Fruit fly (Drosophila melanogaster) whole organism, embryonic: ENCODE measurements around the gene Prat2.

ENCODE experiments used
- Abd-B ChIP-seq: fragments of 200-800 bp; sonication (Bioruptor generic); optimal IDR thresholded peaks from 2 replicates; lab custom pipeline; 2018; ENCODE audit warnings: missing biosample characterization, mild to moderate bottlenecking, missing genetic modification characterization, moderate library complexity
- Aef1 ChIP-seq: fragments of 200-800 bp; sonication (Bioruptor generic); IDR thresholded peaks from 3 replicates; pipeline ENCODE4 v1.3.6; 2022; ENCODE audit warnings: missing biosample characterization, missing genetic modification characterization
- Atf6 ChIP-seq: fragments of 200-800 bp; sonication (Bioruptor generic); IDR thresholded peaks from 2 replicates; pipeline ENCODE4 v1.3.6; 2022; ENCODE audit warnings: missing biosample characterization, missing genetic modification characterization
- CG10147 ChIP-seq: fragments of 200-800 bp; sonication (Bioruptor generic); optimal IDR thresholded peaks from 2 replicates; lab custom pipeline; 2019; ENCODE audit warnings: missing biosample characterization, mild to moderate bottlenecking, missing genetic modification characterization, moderate library complexity
- CG10209 ChIP-seq: fragments of 200-800 bp; sonication (Bioruptor generic); optimal IDR thresholded peaks from 3 replicates; lab custom pipeline; 2017; ENCODE audit warnings: missing biosample characterization, mild to moderate bottlenecking, missing genetic modification characterization, missing genetic modification reagents
- CG10543 ChIP-seq: fragments of 200-800 bp; sonication (Bioruptor generic); optimal IDR thresholded peaks from 3 replicates; lab custom pipeline; 2017; ENCODE audit warnings: missing biosample characterization, mild to moderate bottlenecking, missing genetic modification characterization, moderate library complexity
- CG10654 ChIP-seq: fragments of 200-800 bp; sonication (Bioruptor generic); optimal IDR thresholded peaks from 2 replicates; lab custom pipeline; 2016; ENCODE audit warnings: missing biosample characterization, missing genetic modification characterization
- CG11093 ChIP-seq: fragments of 200-800 bp; sonication (Bioruptor generic); IDR thresholded peaks from 3 replicates; pipeline ENCODE4 v1.3.6; 2022; ENCODE audit warnings: missing biosample characterization, missing genetic modification characterization
- CG11723 ChIP-seq: fragments of 200-800 bp; sonication (Bioruptor generic); optimal IDR thresholded peaks from 2 replicates; lab custom pipeline; 2017; ENCODE audit warnings: missing biosample characterization, mild to moderate bottlenecking, missing genetic modification characterization
- CG13624 ChIP-seq: fragments of 200-800 bp; sonication (Bioruptor generic); optimal IDR thresholded peaks from 2 replicates; lab custom pipeline; 2016; ENCODE audit warnings: missing biosample characterization, missing genetic modification characterization
- CG14441 ChIP-seq: fragments of 200-800 bp; sonication (Bioruptor generic); IDR thresholded peaks from 2 replicates; pipeline ENCODE4 v1.3.6; 2022; ENCODE audit warnings: missing biosample characterization, missing genetic modification characterization
- CG14710 ChIP-seq: fragments of 200-800 bp; sonication (Bioruptor generic); optimal IDR thresholded peaks from 3 replicates; lab custom pipeline; 2019; ENCODE audit warnings: missing biosample characterization, mild to moderate bottlenecking, missing genetic modification characterization, moderate library complexity
- CG15479 ChIP-seq: fragments of 200-800 bp; sonication (Bioruptor generic); optimal IDR thresholded peaks from 3 replicates; lab custom pipeline; 2019; ENCODE audit warnings: missing biosample characterization, mild to moderate bottlenecking, missing genetic modification characterization, moderate library complexity
- CG15696 ChIP-seq: fragments of 200-800 bp; sonication (Bioruptor generic); optimal IDR thresholded peaks from 2 replicates; lab custom pipeline; 2019; ENCODE audit warnings: missing biosample characterization, mild to moderate bottlenecking, missing genetic modification characterization, moderate library complexity
- CG1792 ChIP-seq: fragments of 200-800 bp; sonication (Bioruptor generic); optimal IDR thresholded peaks from 2 replicates; lab custom pipeline; 2016; ENCODE audit warnings: missing biosample characterization, missing genetic modification characterization
- CG33213 ChIP-seq: fragments of 200-800 bp; sonication (Bioruptor generic); optimal IDR thresholded peaks from 3 replicates; lab custom pipeline; 2016; ENCODE audit warnings: missing biosample characterization, missing genetic modification characterization
- CG5180 ChIP-seq: fragments of 200-800 bp; sonication (Bioruptor generic); optimal IDR thresholded peaks from 3 replicates; lab custom pipeline; 2017; ENCODE audit warnings: missing biosample characterization, missing genetic modification characterization, mild to moderate bottlenecking, moderate library complexity, missing genetic modification reagents
- CG8281 ChIP-seq: fragments of 200-800 bp; sonication (Bioruptor generic); optimal IDR thresholded peaks from 2 replicates; lab custom pipeline; 2018; ENCODE audit warnings: missing biosample characterization, mild to moderate bottlenecking, missing genetic modification characterization, moderate library complexity
- CkIIα-i1 ChIP-seq: fragments of 200-800 bp; sonication (Bioruptor generic); IDR thresholded peaks from 2 replicates; pipeline ENCODE4 v1.3.6; 2022; ENCODE audit warnings: missing biosample characterization, missing genetic modification characterization
- Deaf1 ChIP-seq: fragments of 200-800 bp; optimal IDR thresholded peaks from 3 replicates; lab custom pipeline; 2019; ENCODE audit warnings: missing biosample characterization, mild to moderate bottlenecking, missing genetic modification characterization, moderate library complexity
- Doc2 ChIP-seq: fragments of 200-800 bp; sonication (Bioruptor generic); IDR thresholded peaks from 2 replicates; pipeline ENCODE4 v1.3.6; 2022; ENCODE audit warnings: missing biosample characterization, missing genetic modification characterization
- Doc3 ChIP-seq: fragments of 200-800 bp; sonication (Bioruptor generic); IDR thresholded peaks from 3 replicates; pipeline ENCODE4 v1.3.6; 2022; ENCODE audit warnings: missing biosample characterization, missing genetic modification characterization; ENCODE audit not compliant: partially characterized antibody
- Eip74EF ChIP-seq, 2 experiments: fragments of 200-800 bp in 1 of 2; fragments of >200 bp in 1 of 2; sonication (Bioruptor generic) in 1 of 2; optimal IDR thresholded peaks; 2 replicates each; lab custom pipeline; 2017 to 2019; ENCODE audit warnings: missing biosample characterization in 2 of 2, missing genetic modification characterization in 2 of 2, mild to moderate bottlenecking in 1 of 2, moderate library complexity in 1 of 2
- Fer3 ChIP-seq: fragments of 200-800 bp; sonication (Bioruptor generic); optimal IDR thresholded peaks from 2 replicates; lab custom pipeline; 2018; ENCODE audit warnings: missing biosample characterization, mild to moderate bottlenecking, missing genetic modification characterization, moderate library complexity
- Gsc ChIP-seq: fragments of 200-800 bp; sonication (Bioruptor generic); IDR thresholded peaks from 2 replicates; pipeline ENCODE4 v1.3.6; 2022; ENCODE audit warnings: missing biosample characterization, missing genetic modification characterization
- HLH4C ChIP-seq: fragments of 200-800 bp; sonication (Bioruptor generic); IDR thresholded peaks from 3 replicates; pipeline ENCODE4 v1.3.6; 2022; ENCODE audit warnings: missing biosample characterization, missing genetic modification characterization; ENCODE audit not compliant: partially characterized antibody
- Hr78 ChIP-seq, 2 experiments: fragments of 200-800 bp in 1 of 2; fragments of >200 bp in 1 of 2; sonication (Bioruptor generic) in 1 of 2; optimal IDR thresholded peaks; 2 replicates each; lab custom pipeline; 2017 to 2019; ENCODE audit warnings: missing biosample characterization in 2 of 2, missing genetic modification characterization in 2 of 2, mild to moderate bottlenecking in 1 of 2, moderate library complexity in 1 of 2
- Jarid2 ChIP-seq: fragments of 200-800 bp; sonication (Bioruptor generic); optimal IDR thresholded peaks from 3 replicates; lab custom pipeline; 2017; ENCODE audit warnings: mild to moderate bottlenecking, missing biosample characterization, missing genetic modification reagents, missing genetic modification characterization
- Mes4 ChIP-seq: fragments of 200-800 bp; sonication (Bioruptor generic); optimal IDR thresholded peaks from 2 replicates; lab custom pipeline; 2016; ENCODE audit warnings: missing biosample characterization, missing genetic modification characterization
- Nf-YA ChIP-seq: fragments of 200-800 bp; sonication (Bioruptor generic); IDR thresholded peaks from 2 replicates; pipeline ENCODE4 v1.3.6; 2022; ENCODE audit warnings: missing biosample characterization, missing genetic modification characterization
- Sox102F ChIP-seq: fragments of 200-800 bp; sonication (Bioruptor generic); optimal IDR thresholded peaks from 2 replicates; lab custom pipeline; 2018; ENCODE audit warnings: missing biosample characterization, mild to moderate bottlenecking, missing genetic modification characterization, moderate library complexity
- Sry-β ChIP-seq: fragments of 200-800 bp; sonication (Bioruptor generic); optimal IDR thresholded peaks from 2 replicates; lab custom pipeline; 2018; ENCODE audit warnings: missing biosample characterization, mild to moderate bottlenecking, missing genetic modification characterization, moderate library complexity
- br ChIP-seq: fragments of >200 bp; optimal IDR thresholded peaks from 2 replicates; lab custom pipeline; 2017
- dimm ChIP-seq: fragments of 200-800 bp; sonication (Bioruptor generic); IDR thresholded peaks from 2 replicates; pipeline ENCODE4 v1.3.6; 2022; ENCODE audit warnings: missing biosample characterization, missing genetic modification characterization
- en ChIP-seq: fragments of 200-800 bp; sonication (Bioruptor generic); optimal IDR thresholded peaks from 2 replicates; lab custom pipeline; 2016; ENCODE audit warnings: missing biosample characterization, missing genetic modification characterization
- fd64A ChIP-seq: fragments of 200-800 bp; sonication (Bioruptor generic); optimal IDR thresholded peaks from 3 replicates; lab custom pipeline; 2018; ENCODE audit warnings: missing biosample characterization, mild to moderate bottlenecking, missing genetic modification characterization
- fd96Cb ChIP-seq: fragments of 200-800 bp; sonication (Bioruptor generic); optimal IDR thresholded peaks from 2 replicates; lab custom pipeline; 2018; ENCODE audit warnings: missing biosample characterization, mild to moderate bottlenecking, missing genetic modification characterization, moderate library complexity
- ftz-f1 ChIP-seq: fragments of 200-800 bp; sonication (Bioruptor generic); optimal IDR thresholded peaks from 2 replicates; lab custom pipeline; 2016; ENCODE audit warnings: missing biosample characterization, missing genetic modification characterization
- gsb-n ChIP-seq: fragments of 200-800 bp; sonication (Bioruptor generic); optimal IDR thresholded peaks from 3 replicates; lab custom pipeline; 2018; ENCODE audit warnings: missing biosample characterization, mild to moderate bottlenecking, missing genetic modification characterization
- gt ChIP-seq: fragments of 200-800 bp; sonication (Bioruptor generic); IDR thresholded peaks from 2 replicates; pipeline ENCODE4 v1.3.6; 2022; ENCODE audit warnings: missing biosample characterization, missing genetic modification characterization
- h ChIP-seq: fragments of >200 bp; optimal IDR thresholded peaks from 2 replicates; lab custom pipeline; 2017
- lov ChIP-seq, 2 experiments: fragments of 200-800 bp in 1 of 2; fragments of >200 bp in 1 of 2; sonication (Bioruptor generic) in 1 of 2; IDR thresholded peaks in 1 of 2; optimal IDR thresholded peaks in 1 of 2; 2 replicates in 1 of 2; 3 replicates in 1 of 2; pipeline versions ENCODE4 v1.3.6 to Lab custom; 2017 to 2022; ENCODE audit warnings: missing biosample characterization in 1 of 2, missing genetic modification characterization in 1 of 2
- odd ChIP-seq: fragments of 200-800 bp; sonication (Bioruptor generic); optimal IDR thresholded peaks from 2 replicates; lab custom pipeline; 2017; ENCODE audit warnings: missing biosample characterization, mild to moderate bottlenecking, missing genetic modification characterization
- prd ChIP-seq, 3 experiments: fragments of >200 bp in 2 of 3; fragments of 200-800 bp in 1 of 3; sonication (Bioruptor generic) in 1 of 3; optimal IDR thresholded peaks in 2 of 3; IDR thresholded peaks in 1 of 3; 2 replicates in 2 of 3; 3 replicates in 1 of 3; pipeline versions ENCODE4 v1.3.6 to Lab custom; 2017 to 2022; ENCODE audit warnings: missing biosample characterization in 1 of 3, missing genetic modification characterization in 1 of 3
- stwl ChIP-seq: fragments of 200-800 bp; sonication (Bioruptor generic); optimal IDR thresholded peaks from 3 replicates; lab custom pipeline; 2018; ENCODE audit warnings: missing biosample characterization, mild to moderate bottlenecking, missing genetic modification characterization, moderate library complexity
- tgo ChIP-seq: fragments of 200-800 bp; sonication (Bioruptor generic); IDR thresholded peaks from 3 replicates; pipeline ENCODE4 v1.3.6; 2022; ENCODE audit warnings: missing biosample characterization, missing genetic modification characterization

The Prat2 gene

DNA sequence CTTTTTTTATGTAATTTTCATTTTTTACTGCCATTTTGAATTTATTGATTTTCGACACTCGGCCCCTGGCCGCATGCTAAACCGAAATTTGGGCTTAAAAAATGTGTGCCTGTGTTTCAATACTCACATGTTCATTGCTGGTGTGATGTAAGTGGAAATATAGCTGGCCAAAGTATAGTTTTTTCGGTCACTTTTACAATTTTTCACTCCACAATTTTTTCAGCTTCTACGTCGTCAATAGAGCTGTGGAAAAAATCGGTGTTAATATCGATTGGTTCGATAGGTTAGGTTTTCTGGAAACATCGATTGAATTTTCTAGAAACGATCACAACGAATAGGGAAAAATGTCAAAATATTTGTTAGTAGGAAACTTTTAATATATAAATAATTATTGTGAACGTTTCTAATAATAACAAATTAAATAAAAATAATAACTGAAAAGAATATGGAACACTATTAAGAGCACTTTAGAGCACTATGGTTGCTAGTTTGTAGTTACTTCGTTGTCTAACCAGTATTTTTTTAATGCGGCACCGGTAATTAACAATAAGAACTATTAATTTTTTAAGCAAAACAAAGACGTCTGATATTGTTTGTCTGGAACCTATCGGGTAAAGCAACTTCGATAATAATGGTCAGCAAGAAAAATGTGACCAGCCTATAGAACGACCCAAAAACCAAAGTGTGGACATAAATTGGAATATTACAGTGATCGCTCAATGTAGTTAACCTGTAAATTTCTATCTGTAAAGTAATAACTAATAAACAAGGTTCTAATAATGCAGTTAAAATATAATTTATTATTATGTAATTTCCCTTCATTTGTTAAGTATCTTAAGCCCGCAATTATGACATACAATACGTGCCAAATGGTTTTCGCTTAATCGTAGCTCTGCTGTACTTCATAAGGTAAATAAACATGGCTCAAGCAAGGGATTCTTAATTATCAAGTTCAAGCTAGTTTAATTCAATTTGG lies 40.9 kb upstream of the Prat2 start, which contains the start of the genes CG10077 and CG9948 (continued):
- no peak for TF ChIP-seq ftz-f1 (GFP tag; lab: Kevin White, UChicago)
- peak; percentile 93 for TF ChIP-seq Atf6 (GFP tag; lab: Robert Waterston, UW)
- peak; percentile 57 for TF ChIP-seq stwl
- TF ChIP-seq en (GFP tag; lab: Kevin White, UChicago), result no peak
- TF ChIP-seq fd96Cb (tag; lab: Kevin White, UChicago), result peak; percentile 88
- TF ChIP-seq dimm, result peak; percentile 79
- peak; percentile 91 for TF ChIP-seq CG15696 (tag; lab: Kevin White, UChicago)
- peak; percentile 85 for TF ChIP-seq gsb-n (tag; lab: Kevin White, UChicago)
- peak; percentile 41 for TF ChIP-seq Mes4 (GFP tag; lab: Kevin White, UChicago)
- peak; percentile 51 for TF ChIP-seq fd64A (GFP tag; lab: Kevin White, UChicago)
- no peak for TF ChIP-seq lov (optimal IDR thresholded peaks at IDR 0.05; lab: Kevin White, UChicago)
- peak; percentile 46; the same call in 1 of the 3 replicates for TF ChIP-seq lov (GFP tag; IDR thresholded peaks at IDR 0.05; lab: Robert Waterston, UW)
- TF ChIP-seq CG8281 (tag; lab: Kevin White, UChicago), result peak; percentile 69
- TF ChIP-seq Deaf1 (tag; lab: Kevin White, UChicago), result peak; percentile 65
- peak; percentile 89 for TF ChIP-seq HLH4C
- TF ChIP-seq Doc3, result peak; percentile 82
- TF ChIP-seq prd (optimal IDR thresholded peaks at IDR 0.05; lab: Kevin White, UChicago), result no peak
- TF ChIP-seq prd (GFP tag; IDR thresholded peaks at IDR 0.05; lab: Robert Waterston, UW), result peak; percentile 96
- TF ChIP-seq odd, result peak; percentile 77
- peak; percentile 68 for TF ChIP-seq gt (GFP tag; lab: Robert Waterston, UW)
- no peak for TF ChIP-seq br
- peak; percentile 66 for TF ChIP-seq Gsc (GFP tag; lab: Robert Waterston, UW)
- TF ChIP-seq CG10147 (GFP tag; lab: Kevin White, UChicago), result peak; percentile 86
- TF ChIP-seq CG33213, result peak; percentile 11
- peak; percentile 69 for TF ChIP-seq CG11723 (GFP tag; lab: Kevin White, UChicago)
- TF ChIP-seq CG14441 (GFP tag; lab: Robert Waterston, UW), result peak; percentile 91
- peak; percentile 88 for TF ChIP-seq CG10543
- TF ChIP-seq Sox102F (GFP tag; lab: Kevin White, UChicago), result peak; percentile 89
- TF ChIP-seq Aef1 (GFP tag; lab: Robert Waterston, UW), result peak; percentile 87
- TF ChIP-seq CG15479 (GFP tag; lab: Kevin White, UChicago), result no peak
- peak; percentile 3 for TF ChIP-seq Sry-β (GFP tag; lab: Kevin White, UChicago)
- peak; percentile 47 for TF ChIP-seq CG13624 (GFP tag; lab: Kevin White, UChicago)
- TF ChIP-seq CG14710 (tag; lab: Kevin White, UChicago), result peak; percentile 89
- TF ChIP-seq CG1792 (GFP tag; lab: Kevin White, UChicago), result no peak
- TF ChIP-seq CkIIα-i1 (GFP tag; lab: Robert Waterston, UW), result no peak; the same call in 1 of the 2 replicates
- TF ChIP-seq tgo (GFP tag; lab: Robert Waterston, UW), result peak; percentile 91
- TF ChIP-seq h (lab: Kevin White, UChicago), result no peak
- peak; percentile 82 for TF ChIP-seq CG10209 (GFP tag; lab: Kevin White, UChicago)
- TF ChIP-seq Fer3, result peak; percentile 92
- peak; percentile 87 for TF ChIP-seq Abd-B (GFP tag; lab: Kevin White, UChicago)
- peak; percentile 83 for TF ChIP-seq CG11093 (GFP tag; lab: Robert Waterston, UW)
- TF ChIP-seq Eip74EF (GFP tag; optimal IDR thresholded peaks at IDR 0.05; lab: Kevin White, UChicago), result peak in 1 of 2 experiments; percentile 75
- peak; percentile 65 for TF ChIP-seq CG5180 (GFP tag; lab: Kevin White, UChicago)
- no peak for TF ChIP-seq Hr78 (GFP tag; optimal IDR thresholded peaks at IDR 0.05; lab: Kevin White, UChicago)
- peak; percentile 47 for TF ChIP-seq Jarid2 (GFP tag; lab: Kevin White, UChicago)
- TF ChIP-seq CG10654 (GFP tag; lab: Kevin White, UChicago), result peak; percentile 79
- TF ChIP-seq Nf-YA (GFP tag; lab: Robert Waterston, UW), result peak; percentile 80
- no peak for TF ChIP-seq Doc2 (GFP tag; lab: Robert Waterston, UW)
